Fruit fly (Drosophila melanogaster) whole organism, larva: ENCODE results near the gene CG43061.
"Not testable (repeated sequence)": the region's sequence is repeated elsewhere in the genome, so short reads cannot be mapped to it uniquely, and the experiment has no call there.

Experiments used
- noc ChIP-seq: fragments of 200-800 bp; sonication (Bioruptor generic); optimal IDR thresholded peaks from 3 replicates; lab custom pipeline; 2019; ENCODE audit warnings: missing biosample characterization, mild to moderate bottlenecking, missing genetic modification characterization, moderate library complexity

CG43061 gene

dm6 chr3R:8058984-8059383 is 9.5 kb downstream of the CG43061 start, which contains the start of gene mAChR-B:
Gene mAChR-B, plus strand, starts transcription at chr3R:8059284.
- TF ChIP-seq noc (tag; lab: Kevin White, UChicago), result no peak

DNA sequence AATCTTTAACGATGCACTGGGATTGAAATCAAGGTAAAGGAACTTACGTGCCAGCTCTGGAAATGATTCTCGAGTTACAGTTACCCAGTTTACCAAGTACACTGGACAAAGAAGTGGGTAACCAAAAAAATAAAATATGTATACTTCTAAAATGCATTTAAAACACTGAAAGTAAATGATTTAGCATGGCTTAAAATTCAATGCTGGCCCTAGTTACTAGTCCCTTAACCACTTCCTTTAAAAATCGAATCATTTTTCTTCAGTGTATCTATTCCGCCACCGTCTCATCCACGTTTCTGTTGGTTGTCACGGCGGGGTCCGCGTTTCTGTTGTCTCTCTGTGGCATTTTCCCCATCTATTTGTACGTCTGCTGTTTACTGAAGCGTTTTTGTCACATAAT is 23.2 kb downstream of the CG43061 start:
- TF ChIP-seq noc (tag; lab: Kevin White, UChicago), result no peak

dm6 chr3R:8086952-8087351 is 37.5 kb downstream of the CG43061 start, which contains the start of gene CG7910:
Gene CG7910, plus strand, starts transcription at chr3R:8087252.
- TF ChIP-seq noc (tag; lab: Kevin White, UChicago), result no peak

dm6 chr3R:8093824-8094223 is 44.4 kb downstream of the CG43061 start, which contains the start of gene CG7900:
Gene CG7900, plus strand, starts transcription at chr3R:8094124.
- TF ChIP-seq noc (tag; lab: Kevin White, UChicago), result not testable (repeated sequence)
